Worm (Caenorhabditis elegans): ENCODE measurements around the gene ugt-53.
A peak's percentile ranks its signal among the peaks of the same experiment; 100 is the strongest.

ugt-53 gene

ce11 chrV:2809443-2809842 is 39.7 kb upstream of the ugt-53 start:
- TF ChIP-seq nhr-11 (tag; optimal IDR thresholded peaks at IDR 0.05) (peak; percentile 1), attf-4 (tag; optimal IDR thresholded peaks at IDR 0.05) (no peak), nhr-76 (tag; optimal IDR thresholded peaks at IDR 0.05) (no peak), set-16 (GFP tag; IDR thresholded peaks at IDR 0.05) (0 out of 2 replicates have a peak, but pooled peaks have one; percentile 17), dpl-1 (GFP tag; optimal IDR thresholded peaks at IDR 0.05) (no peak), nhr-102 (tag; optimal IDR thresholded peaks at IDR 0.05) (no peak), hlh-11 (tag; optimal IDR thresholded peaks at IDR 0.05) (peak; percentile 9)

DNA sequence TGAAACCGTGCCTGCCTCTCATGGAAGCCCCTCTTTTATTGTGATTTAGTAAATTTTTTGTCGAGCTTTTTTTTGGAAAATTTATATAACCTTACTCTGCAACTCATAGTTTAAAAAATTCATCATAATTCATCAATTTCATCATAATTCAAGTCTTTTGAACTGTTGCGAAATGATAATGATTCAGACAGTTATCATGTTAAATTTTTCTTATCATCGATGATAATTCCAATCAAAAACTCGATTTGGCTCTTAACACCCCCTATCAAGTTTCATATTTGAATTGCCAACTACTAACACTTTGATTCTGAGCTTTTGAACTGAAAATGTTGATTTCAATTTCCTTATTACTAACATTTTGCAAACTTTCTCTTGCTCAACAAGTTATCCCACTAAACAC is 39.0 kb upstream of the ugt-53 start, which contains the start of gene F54E2.1:
Gene F54E2.1, plus strand, starts transcription at position 235 of the 400 bp plus-strand sequence.
- TF ChIP-seq lin-1 (GFP tag; IDR thresholded peaks at IDR 0.05) (0 out of 2 replicates have a peak, but pooled peaks have one; percentile 23), php-3 (GFP tag; IDR thresholded peaks at IDR 0.05) (peak; percentile 23; the same call in 1 of the 2 replicates), nhr-6 (tag; optimal IDR thresholded peaks at IDR 0.05) (peak; percentile 44), dmd-6 (GFP tag; IDR thresholded peaks at IDR 0.05) (peak; percentile 81), vab-7 (GFP tag; IDR thresholded peaks at IDR 0.05) (no peak), pqm-1 (tag; optimal IDR thresholded peaks at IDR 0.05) (peak; percentile 99), ctbp-1 (GFP tag; IDR thresholded peaks at IDR 0.05) (no peak), nhr-28 (tag; optimal IDR thresholded peaks at IDR 0.05) (peak; percentile 69), daf-16 (GFP tag; optimal IDR thresholded peaks at IDR 0.05) (no peak), daf-16 (tag; optimal IDR thresholded peaks at IDR 0.05) (peak; percentile 66)

ce11 chrV:2813856-2814255 is 35.3 kb upstream of the ugt-53 start, which contains the start of gene F54E2.9:
F54E2.9 (minus strand) TSS chrV:2813987.
- TF ChIP-seq ztf-11 (tag; optimal IDR thresholded peaks at IDR 0.05), result no peak
- TF ChIP-seq T20F7.1 (GFP tag; optimal IDR thresholded peaks at IDR 0.05), result no peak
- TF ChIP-seq nhr-28 (tag; optimal IDR thresholded peaks at IDR 0.05), result no peak
- no peak for TF ChIP-seq lin-15B (tag; optimal IDR thresholded peaks at IDR 0.05)

ce11 chrV:2815956-2816355 is 33.2 kb upstream of the ugt-53 start, which contains the start of gene F54E2.5:
F54E2.5 (minus strand) TSS chrV:2816056.
- no peak for TF ChIP-seq nhr-41 (GFP tag; IDR thresholded peaks at IDR 0.05)

DNA sequence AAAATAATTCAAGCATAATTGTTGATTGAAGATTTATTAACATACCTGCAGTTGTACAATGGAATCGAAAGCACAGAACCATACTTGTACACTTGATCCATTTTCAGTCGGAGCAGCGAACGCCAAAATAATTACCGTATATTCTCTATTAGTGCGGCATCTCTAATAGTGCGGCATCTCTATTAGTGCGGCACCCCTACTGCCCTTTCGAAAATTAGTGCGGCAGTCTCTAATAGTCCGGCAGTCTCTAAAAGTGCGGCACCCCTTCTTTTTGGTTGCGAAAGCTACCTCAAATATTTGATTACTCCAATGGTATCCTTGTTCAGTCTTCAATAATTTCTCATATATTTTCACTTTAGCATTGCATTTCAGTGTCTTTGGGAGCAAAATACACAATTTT is 31.0 kb upstream of the ugt-53 start, which contains the start of gene srt-34:
Gene srt-34, minus strand, starts transcription at position 101 of the 400 bp plus-strand sequence.
- TF ChIP-seq lin-38 (GFP tag; IDR thresholded peaks at IDR 0.05), result no peak
- TF ChIP-seq zfp-3 (GFP tag; conservative IDR thresholded peaks at IDR 0.05), result no peak
- TF ChIP-seq mdt-29 (GFP tag; IDR thresholded peaks at IDR 0.05), result no peak
- no peak for TF ChIP-seq aha-1 (tag)
- TF ChIP-seq mxl-2 (GFP tag; conservative IDR thresholded peaks at IDR 0.05), result no peak

- TF ChIP-seq ceh-44 (GFP tag; IDR thresholded peaks at IDR 0.05) (no peak), tag-97 (GFP tag; IDR thresholded peaks at IDR 0.05) (no peak), ceh-28 (tag; optimal IDR thresholded peaks at IDR 0.05) (no peak), nhr-237 (tag; optimal IDR thresholded peaks at IDR 0.05) (no peak), daf-12 (tag; optimal IDR thresholded peaks at IDR 0.05) (no peak), lsy-2 (tag; optimal IDR thresholded peaks at IDR 0.05) (no peak), nhr-77 (tag; optimal IDR thresholded peaks at IDR 0.05) (no peak), Y105C5A.15 (GFP tag; IDR thresholded peaks at IDR 0.05) (no peak), arid-1 (GFP tag; conservative IDR thresholded peaks at IDR 0.05) (no peak), fos-1 (tag; optimal IDR thresholded peaks at IDR 0.05) (no peak), lin-29 (GFP tag; IDR thresholded peaks at IDR 0.05) (no peak), zip-2 (tag; optimal IDR thresholded peaks at IDR 0.05) (no peak), aha-1 (tag) (peak; percentile 8), dmd-9 (GFP tag; IDR thresholded peaks at IDR 0.05) (no peak), dmd-8 (GFP tag; IDR thresholded peaks at IDR 0.05) (no peak), nhr-25 (tag; optimal IDR thresholded peaks at IDR 0.05; ENCODE audit: borderline replicate concordance, insufficient read depth) (no peak), ctbp-1 (GFP tag; IDR thresholded peaks at IDR 0.05) (no peak), set-16 (GFP tag; IDR thresholded peaks at IDR 0.05) (peak; percentile 73), ceh-62 (tag; optimal IDR thresholded peaks at IDR 0.05) (no peak), R02D3.7 (tag; optimal IDR thresholded peaks at IDR 0.05) (no peak)
Observed at ce11 chrV:2821618-2822272, 27.4 kb upstream of the ugt-53 start, which contains the start of gene srh-36. srh-36 (minus strand) TSS chrV:2821668.

All from whole organism, L4 larva.